Fruit fly (Drosophila melanogaster): ENCODE measurements around the gene Mipp1.

Mipp1 gene

dm6 chr3L:16609120-16609519 lies 36.0 kb upstream of the Mipp1 start, which contains the start of gene CG4098 (continued):
- TF ChIP-seq stc (GFP tag; IDR thresholded peaks at IDR 0.05) (peak; percentile 38; the same call in 1 of the 2 replicates), Rx (GFP tag; IDR thresholded peaks at IDR 0.05) (0 out of 2 replicates have a peak, but pooled peaks have one; percentile 32), danr (GFP tag; IDR thresholded peaks at IDR 0.05) (no peak), CG4730 (GFP tag; IDR thresholded peaks at IDR 0.05) (peak; percentile 45; the same call in 1 of the 2 replicates), ewg (GFP tag; optimal IDR thresholded peaks at IDR 0.05) (no peak), CG12942 (GFP tag; optimal IDR thresholded peaks at IDR 0.05) (peak; percentile 52), CG17802 (tag; optimal IDR thresholded peaks at IDR 0.05) (no peak), CG9609 (GFP tag; optimal IDR thresholded peaks at IDR 0.05) (peak; percentile 45), CG15269 (tag; optimal IDR thresholded peaks at IDR 0.05) (peak; percentile 58), CG7963 (GFP tag; IDR thresholded peaks at IDR 0.05; ENCODE audit: partially characterized antibody) (no peak), ind (GFP tag; optimal IDR thresholded peaks at IDR 0.05) (peak; percentile 75), cg (GFP tag; optimal IDR thresholded peaks at IDR 0.05) (no peak), CG30431 (GFP tag; optimal IDR thresholded peaks at IDR 0.05) (peak; percentile 29), sob (GFP tag; IDR thresholded peaks at IDR 0.05) (peak; percentile 82), CG8924 (tag; optimal IDR thresholded peaks at IDR 0.05) (peak; percentile 1), psq (GFP tag; optimal IDR thresholded peaks at IDR 0.05) (no peak), D19B (GFP tag; optimal IDR thresholded peaks at IDR 0.05) (no peak), HLHmδ (GFP tag; optimal IDR thresholded peaks at IDR 0.05) (no peak), jigr1 (GFP tag; IDR thresholded peaks at IDR 0.05) (no peak), CG16815 (GFP tag; optimal IDR thresholded peaks at IDR 0.05) (no peak), CG43689 (GFP tag; IDR thresholded peaks at IDR 0.05) (no peak), CG10267 (tag; optimal IDR thresholded peaks at IDR 0.05) (peak; percentile 44), Chrac-16 (GFP tag; optimal IDR thresholded peaks at IDR 0.05) (peak; percentile 51), tgo (GFP tag; IDR thresholded peaks at IDR 0.05) (peak; percentile 69), zen2 (GFP tag; IDR thresholded peaks at IDR 0.05; ENCODE audit: partially characterized antibody) (no peak), CG15073 (GFP tag; optimal IDR thresholded peaks at IDR 0.05) (no peak), ap (GFP tag; IDR thresholded peaks at IDR 0.05) (no peak; the same call in 1 of the 2 replicates), gsb-n (tag; optimal IDR thresholded peaks at IDR 0.05) (no peak), E2f1 (GFP tag; IDR thresholded peaks at IDR 0.05) (peak; percentile 52; the same call in 1 of the 2 replicates), dimm (GFP tag; IDR thresholded peaks at IDR 0.05) (no peak), Neu2 (GFP tag; optimal IDR thresholded peaks at IDR 0.05; ENCODE audit: borderline replicate concordance) (no peak), her (GFP tag; optimal IDR thresholded peaks at IDR 0.05) (peak; percentile 71), sens (GFP tag) (peak; percentile 83), CG12391 (tag; optimal IDR thresholded peaks at IDR 0.05) (peak; percentile 53), CG6813 (GFP tag; optimal IDR thresholded peaks at IDR 0.05) (no peak), YL-1 (GFP tag; optimal IDR thresholded peaks at IDR 0.05) (peak; percentile 37), Awh (GFP tag; IDR thresholded peaks at IDR 0.05) (peak; percentile 39; the same call in 1 of the 2 replicates), CG33557 (GFP tag; optimal IDR thresholded peaks at IDR 0.05) (no peak), zf30C (GFP tag; optimal IDR thresholded peaks at IDR 0.05) (no peak), Dip3 (GFP tag; optimal IDR thresholded peaks at IDR 0.05) (peak; percentile 55), CG13624 (GFP tag; optimal IDR thresholded peaks at IDR 0.05) (peak; percentile 59), CG8765 (GFP tag; IDR thresholded peaks at IDR 0.05) (no peak), CG3838 (GFP tag; optimal IDR thresholded peaks at IDR 0.05) (no peak), Six4 (GFP tag; optimal IDR thresholded peaks at IDR 0.05) (no peak), Lhr (GFP tag; optimal IDR thresholded peaks at IDR 0.05) (no peak), ci (GFP tag; IDR thresholded peaks at IDR 0.05) (peak; percentile 87; the same call in 2 of the 3 replicates), pros (GFP tag; optimal IDR thresholded peaks at IDR 0.05) (no peak), CG7987 (GFP tag; optimal IDR thresholded peaks at IDR 0.05) (peak; percentile 29), CG12155 (GFP tag; optimal IDR thresholded peaks at IDR 0.05) (peak; percentile 58), chn (GFP tag; optimal IDR thresholded peaks at IDR 0.05) (peak; percentile 46), ham (GFP tag; IDR thresholded peaks at IDR 0.05) (no peak), Sox100B (GFP tag; optimal IDR thresholded peaks at IDR 0.05) (no peak)
